Worm (Caenorhabditis elegans): ENCODE results near the gene lsm-7.

DNA sequence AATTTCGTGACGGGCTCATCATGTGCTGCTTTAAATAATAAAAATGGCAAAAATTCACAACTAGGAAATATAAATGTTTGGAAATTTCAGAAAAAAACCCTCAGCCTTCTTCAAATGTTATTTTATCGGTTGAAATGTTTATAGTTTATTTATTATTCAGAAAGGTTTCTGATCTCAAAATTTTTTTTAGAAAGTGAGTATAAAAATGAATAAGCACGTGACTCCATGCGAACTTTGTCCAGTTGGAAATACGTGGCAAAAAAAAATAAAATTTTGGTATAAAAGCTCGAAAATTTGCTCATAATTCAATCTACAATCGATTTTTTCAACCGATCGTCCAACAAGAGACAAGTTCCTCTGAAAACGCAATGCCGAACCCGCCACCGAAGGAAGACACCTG, 16.2 kb downstream of the lsm-7 start, which contains the start of gene nsph-3.1:
- TF ChIP-seq hrde-1 (tag; optimal IDR thresholded peaks at IDR 0.05; ENCODE audit: borderline replicate concordance) (no peak), ztf-22 (GFP tag; optimal IDR thresholded peaks at IDR 0.05) (no peak), zfh-2 (GFP tag; conservative IDR thresholded peaks at IDR 0.05) (no peak), nfyb-1 (GFP tag; IDR thresholded peaks at IDR 0.05) (no peak), pbrm-1 (GFP tag; IDR thresholded peaks at IDR 0.05) (no peak), pha-4 (tag; optimal IDR thresholded peaks at IDR 0.05) (no peak), snpc-4 (GFP tag; optimal IDR thresholded peaks at IDR 0.05) (no peak), snpc-4 (tag; optimal IDR thresholded peaks at IDR 0.05) (no peak), egl-44 (GFP tag; IDR thresholded peaks at IDR 0.05) (no peak), hmg-20 (GFP tag; IDR thresholded peaks at IDR 0.05) (no peak), tbx-9 (tag; optimal IDR thresholded peaks at IDR 0.05; ENCODE audit: borderline replicate concordance) (no peak)

Data from whole organism, young adult.